Fruit fly (Drosophila melanogaster) whole organism, pupa: Measurements from ENCODE around the gene CG34305.

Experiments used
- CG12605 ChIP-seq: fragments of 200-800 bp; sonication (Bioruptor generic); IDR thresholded peaks from 2 replicates; pipeline ENCODE4 v1.3.6; 2022; ENCODE audit warnings: missing biosample characterization, missing genetic modification characterization
- CG13204 ChIP-seq: fragments of 200-800 bp; sonication (Bioruptor generic); optimal IDR thresholded peaks from 2 replicates; lab custom pipeline; 2018; ENCODE audit warnings: missing biosample characterization, mild to moderate bottlenecking, missing genetic modification characterization, moderate library complexity
- CG32121 ChIP-seq: fragments of 200-800 bp; sonication (Bioruptor generic); IDR thresholded peaks from 2 replicates; pipeline ENCODE4 v1.3.6; 2022; ENCODE audit warnings: missing biosample characterization, missing genetic modification characterization
- CG8159 ChIP-seq: fragments of 200-800 bp; sonication (Bioruptor generic); optimal IDR thresholded peaks from 3 replicates; lab custom pipeline; 2018; ENCODE audit warnings: missing biosample characterization, mild to moderate bottlenecking, missing genetic modification characterization, moderate library complexity
- EcR ChIP-seq: fragments of 200-800 bp; sonication (Bioruptor generic); optimal IDR thresholded peaks from 3 replicates; lab custom pipeline; 2019; ENCODE audit warnings: missing biosample characterization, missing genetic modification characterization, mild to moderate bottlenecking, moderate library complexity, missing genetic modification reagents
- gl ChIP-seq: fragments of 200-800 bp; sonication (Bioruptor generic); optimal IDR thresholded peaks from 2 replicates; lab custom pipeline; 2018; ENCODE audit warnings: missing biosample characterization, mild to moderate bottlenecking, missing genetic modification characterization

DNA sequence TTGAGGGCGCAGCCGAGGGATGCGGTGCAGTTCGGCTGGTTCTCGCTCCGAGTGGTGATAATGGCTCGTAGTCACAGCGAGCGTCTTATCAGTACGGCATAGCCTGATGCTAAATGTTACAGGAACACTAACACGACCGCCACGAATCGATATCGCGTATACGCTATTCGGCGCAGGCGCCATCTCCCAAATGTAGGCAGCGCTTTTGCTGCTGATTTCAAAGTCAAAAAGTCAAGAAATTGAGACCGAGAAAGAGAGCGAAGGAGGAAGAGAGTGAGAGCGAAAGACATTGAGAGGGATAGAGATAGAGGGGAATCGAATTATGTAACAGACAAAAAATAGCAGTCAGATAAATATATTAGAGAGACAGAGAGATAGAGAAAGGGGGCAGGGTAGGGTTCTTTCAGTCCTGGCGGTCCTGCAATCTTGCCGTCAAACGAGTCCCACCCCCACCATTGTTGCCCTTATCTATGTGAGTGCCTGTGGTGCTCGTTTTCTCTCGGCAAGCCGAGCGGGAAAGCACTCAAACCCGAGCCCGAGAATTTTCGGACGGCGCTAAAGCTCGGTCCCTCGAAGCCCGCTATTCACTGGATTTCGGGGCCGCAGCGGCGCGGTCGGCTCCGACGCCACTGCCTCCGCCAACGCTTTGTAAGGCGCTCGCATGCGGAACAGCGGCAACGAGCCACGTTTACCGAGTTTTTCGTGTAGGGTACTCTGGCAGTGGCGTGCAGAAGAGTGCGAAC lies 38.3 kb upstream of the CG34305 start:
- TF ChIP-seq CG13204: peak; percentile 16
- no peak for TF ChIP-seq CG32121 (GFP tag; lab: Robert Waterston, UW)
- TF ChIP-seq gl (tag; lab: Kevin White, UChicago): no peak
- TF ChIP-seq EcR (GFP tag; lab: Kevin White, UChicago): no peak
- no peak for TF ChIP-seq CG12605 (GFP tag; lab: Robert Waterston, UW)
- TF ChIP-seq CG8159 (tag; lab: Kevin White, UChicago): no peak
